Worm (Caenorhabditis elegans) whole organism, late embryonic: ENCODE data around the gene nas-1.

Source experiments
- ama-1 ChIP-seq: fragments of 150-350 bp; optimal IDR thresholded peaks from 2 replicates; lab custom pipeline; 2014
- ceh-14 ChIP-seq: sonication (generic microtip); optimal IDR thresholded peaks from 2 replicates; lab custom pipeline; 2016; ENCODE audit warnings: missing genotype, missing genetic modification characterization, missing compliant biosample characterization
- ceh-19 ChIP-seq: fragments of 200-800 bp; sonication (Bioruptor generic); optimal IDR thresholded peaks from 2 replicates; lab custom pipeline; 2018; ENCODE audit warnings: mild to moderate bottlenecking, missing genetic modification characterization, missing compliant biosample characterization
- dve-1 ChIP-seq: sonication (generic microtip); optimal IDR thresholded peaks from 2 replicates; lab custom pipeline; 2017; ENCODE audit warnings: antibody characterized with exemption, mild to moderate bottlenecking, missing genetic modification characterization, missing compliant biosample characterization
- pag-3 ChIP-seq: sonication (generic microtip); optimal IDR thresholded peaks from 2 replicates; lab custom pipeline; 2016; ENCODE audit warnings: missing compliant biosample characterization, missing genetic modification characterization, borderline replicate concordance
- pax-1 ChIP-seq: fragments of 150-350 bp; optimal IDR thresholded peaks from 2 replicates; lab custom pipeline; 2014; ENCODE audit warnings: missing biosample characterization, missing genetic modification characterization
- pqm-1 ChIP-seq: sonication (generic microtip); optimal IDR thresholded peaks from 2 replicates; lab custom pipeline; 2016; ENCODE audit warnings: missing genetic modification characterization, missing compliant biosample characterization
- sdc-2 ChIP-seq: sonication (generic microtip); optimal IDR thresholded peaks from 2 replicates; lab custom pipeline; 2016; ENCODE audit warnings: missing genotype, missing genetic modification characterization, missing compliant biosample characterization

DNA sequence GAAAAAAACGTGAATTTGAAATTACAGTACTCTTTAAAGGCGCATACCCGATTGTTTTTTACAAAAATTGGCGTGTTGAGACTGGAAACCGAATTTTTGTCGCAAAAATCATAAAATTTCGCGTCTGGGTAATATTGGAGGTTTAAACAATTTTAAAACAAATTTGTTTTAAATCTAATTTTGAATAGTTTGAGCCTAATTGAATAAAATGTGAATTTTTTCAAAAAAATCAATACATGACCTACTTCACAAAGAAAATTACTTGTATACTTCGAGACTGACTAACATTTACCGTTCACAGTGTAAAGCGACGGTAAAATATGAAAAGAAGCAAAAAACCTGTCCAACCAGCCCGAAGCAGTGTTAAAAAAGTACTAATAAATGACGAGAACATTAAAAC lies 51.7 kb downstream of the nas-1 start:
- no peak for TF ChIP-seq pax-1
- no peak for TF ChIP-seq sdc-2 (tag; lab: Kevin White, UChicago)
- no peak for TF ChIP-seq dve-1 (tag; lab: Kevin White, UChicago)
- TF ChIP-seq pag-3 (tag; lab: Kevin White, UChicago) = no peak
- no peak for TF ChIP-seq ama-1 (lab: Kevin White, UChicago)
- TF ChIP-seq pqm-1 (tag; lab: Kevin White, UChicago) = no peak
- no peak for TF ChIP-seq ceh-14 (tag; lab: Kevin White, UChicago)
- TF ChIP-seq ceh-19 (GFP tag; lab: Kevin White, UChicago) = no peak
